Fruit fly (Drosophila melanogaster): ENCODE measurements around the gene CG6686.

Gene CG6686

DNA sequence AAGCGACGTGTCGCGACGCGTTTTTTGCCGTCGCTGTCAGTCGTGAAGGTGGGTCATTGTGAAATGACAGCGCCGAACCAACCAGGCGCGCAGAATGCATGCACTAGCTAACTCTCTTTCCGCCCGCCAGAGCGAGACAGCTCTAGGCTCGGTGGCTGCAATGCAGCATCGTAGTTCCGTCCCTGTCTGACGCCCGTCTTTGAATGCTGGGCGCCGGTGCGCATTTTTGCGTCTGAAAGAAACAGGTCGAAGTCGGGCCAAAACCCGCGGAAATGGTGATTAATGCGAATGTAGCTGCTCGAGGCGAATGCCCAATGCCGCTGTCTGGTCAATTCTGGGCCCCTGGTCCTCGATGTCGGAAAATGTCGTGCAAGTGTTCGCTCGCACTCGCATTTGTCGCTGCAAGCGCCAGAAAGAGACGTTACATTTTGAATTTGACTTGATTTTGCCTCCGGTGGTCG, 19.5 kb upstream of the CG6686 start (continued):
- no peak for TF ChIP-seq Drgx (GFP tag; IDR thresholded peaks at IDR 0.05)
- peak; percentile 65 for TF ChIP-seq Mad (GFP tag; optimal IDR thresholded peaks at IDR 0.05)
- TF ChIP-seq dpn (GFP tag; optimal IDR thresholded peaks at IDR 0.05), result peak; percentile 13 to 26
- TF ChIP-seq gcm (GFP tag; optimal IDR thresholded peaks at IDR 0.05), result peak; percentile 79
- peak; percentile 98 for TF ChIP-seq CG34376 (GFP tag; optimal IDR thresholded peaks at IDR 0.05)
- TF ChIP-seq dati (GFP tag; IDR thresholded peaks at IDR 0.05), result no peak
- TF ChIP-seq nmo (GFP tag; optimal IDR thresholded peaks at IDR 0.05), result peak; percentile 81
- no peak for TF ChIP-seq Six4 (GFP tag; optimal IDR thresholded peaks at IDR 0.05)
- TF ChIP-seq danr (GFP tag; IDR thresholded peaks at IDR 0.05), result no peak
- TF ChIP-seq Nf-YB (GFP tag; optimal IDR thresholded peaks at IDR 0.05), result peak; percentile 94
- peak; percentile 100 for TF ChIP-seq CG8359 (GFP tag; optimal IDR thresholded peaks at IDR 0.05; ENCODE audit: borderline replicate concordance)
- peak; percentile 77 for TF ChIP-seq BtbVII (GFP tag; optimal IDR thresholded peaks at IDR 0.05)
- TF ChIP-seq dm (GFP tag; optimal IDR thresholded peaks at IDR 0.05), result peak; percentile 46
- TF ChIP-seq mam (GFP tag; optimal IDR thresholded peaks at IDR 0.05), result peak; percentile 12
- peak; percentile 37 for TF ChIP-seq pzg (GFP tag; optimal IDR thresholded peaks at IDR 0.05)
- peak; percentile 100 for TF ChIP-seq CG10543 (GFP tag; optimal IDR thresholded peaks at IDR 0.05)
- TF ChIP-seq CG12391 (tag; optimal IDR thresholded peaks at IDR 0.05), result peak; percentile 24
- TF ChIP-seq fu2 (GFP tag; optimal IDR thresholded peaks at IDR 0.05), result no peak
- TF ChIP-seq caup (GFP tag; optimal IDR thresholded peaks at IDR 0.05; ENCODE audit: severe bottlenecking), result peak; percentile 45
- peak; percentile 57 for TF ChIP-seq CG12155 (GFP tag; optimal IDR thresholded peaks at IDR 0.05)
- peak; percentile 36 for TF ChIP-seq CG7928 (GFP tag; optimal IDR thresholded peaks at IDR 0.05)
- TF ChIP-seq usp (GFP tag; optimal IDR thresholded peaks at IDR 0.05), result no peak
- TF ChIP-seq Tbp (GFP tag; optimal IDR thresholded peaks at IDR 0.05), result no peak
- no peak for TF ChIP-seq gsb (GFP tag; IDR thresholded peaks at IDR 0.05)
- TF ChIP-seq CG17802 (tag; optimal IDR thresholded peaks at IDR 0.05), result no peak
- peak; percentile 66 for TF ChIP-seq Hand (GFP tag; optimal IDR thresholded peaks at IDR 0.05)
- TF ChIP-seq CG43689 (GFP tag; IDR thresholded peaks at IDR 0.05), result no peak
- no peak for TF ChIP-seq CG9437 (GFP tag; optimal IDR thresholded peaks at IDR 0.05)
- no peak for TF ChIP-seq CG15011 (GFP tag; optimal IDR thresholded peaks at IDR 0.05)
- TF ChIP-seq CG9817 (tag; optimal IDR thresholded peaks at IDR 0.05), result no peak
- TF ChIP-seq repo (GFP tag; optimal IDR thresholded peaks at IDR 0.05), result peak; percentile 50
- no peak for TF ChIP-seq peb (GFP tag; IDR thresholded peaks at IDR 0.05)
- peak; percentile 5 for TF ChIP-seq grn (GFP tag; optimal IDR thresholded peaks at IDR 0.05)
- peak; percentile 75 for TF ChIP-seq CG15514 (GFP tag; optimal IDR thresholded peaks at IDR 0.05)
- no peak for TF ChIP-seq CG9932 (GFP tag; IDR thresholded peaks at IDR 0.05)
- TF ChIP-seq Xbp1 (GFP tag; optimal IDR thresholded peaks at IDR 0.05), result peak; percentile 33
- TF ChIP-seq emc (GFP tag; optimal IDR thresholded peaks at IDR 0.05), result no peak
- no peak for TF ChIP-seq hth (optimal IDR thresholded peaks at IDR 0.05)
- no peak for TF ChIP-seq Abd-B (GFP tag; optimal IDR thresholded peaks at IDR 0.05)
- TF ChIP-seq NFAT (GFP tag; IDR thresholded peaks at IDR 0.05), result no peak
- peak; percentile 84 for TF ChIP-seq nau (GFP tag; optimal IDR thresholded peaks at IDR 0.05)
- peak; percentile 87 for TF ChIP-seq CG12659 (GFP tag; optimal IDR thresholded peaks at IDR 0.05)
- TF ChIP-seq fd3F (GFP tag; optimal IDR thresholded peaks at IDR 0.05), result no peak
- no peak for TF ChIP-seq sima (GFP tag; optimal IDR thresholded peaks at IDR 0.05)
- TF ChIP-seq CG14860 (GFP tag; IDR thresholded peaks at IDR 0.05; ENCODE audit: partially characterized antibody), result no peak
- no peak for TF ChIP-seq Adf1 (GFP tag; IDR thresholded peaks at IDR 0.05)
- no peak for TF ChIP-seq ap (GFP tag; IDR thresholded peaks at IDR 0.05)
- no peak for TF ChIP-seq CG11695 (GFP tag; IDR thresholded peaks at IDR 0.05)
- TF ChIP-seq HLHmδ (GFP tag; optimal IDR thresholded peaks at IDR 0.05), result peak; percentile 96
- TF ChIP-seq lola (GFP tag; optimal IDR thresholded peaks at IDR 0.05), result no peak
- TF ChIP-seq CG4820 (GFP tag; optimal IDR thresholded peaks at IDR 0.05), result no peak

Measured in whole organism, embryonic.